Worm (Caenorhabditis elegans) whole organism, young adult: Measurements from ENCODE around the gene B0222.15.

ENCODE experiments used
- C06A6.2 ChIP-seq: fragments of 200-800 bp; sonication (Bioruptor generic); conservative IDR thresholded peaks from 2 replicates; pipeline ENCODE4 v1.3.6; 2022; ENCODE audit warnings: missing genetic modification characterization, missing compliant biosample characterization
- C17E4.6 ChIP-seq: fragments of 200-800 bp; sonication (Bioruptor generic); IDR thresholded peaks from 2 replicates; pipeline ENCODE4 v1.3.6; 2022; ENCODE audit warnings: missing genetic modification reagents, missing genetic modification characterization, missing compliant biosample characterization
- K12H6.12 ChIP-seq: fragments of 200-800 bp; sonication (Bioruptor generic); optimal IDR thresholded peaks from 2 replicates; lab custom pipeline; 2018; ENCODE audit warnings: mild to moderate bottlenecking, missing genetic modification characterization, missing compliant biosample characterization
- T26A5.8 ChIP-seq: sonication (generic microtip); optimal IDR thresholded peaks from 2 replicates; lab custom pipeline; 2016; ENCODE audit warnings: missing genetic modification characterization, missing compliant biosample characterization
- Y56A3A.18 ChIP-seq: fragments of 200-800 bp; sonication (Bioruptor generic); IDR thresholded peaks from 2 replicates; pipeline ENCODE4 v1.3.6; 2022; ENCODE audit warnings: missing genetic modification reagents, missing genetic modification characterization, missing compliant biosample characterization
- Y79H2A.3 ChIP-seq: fragments of 200-800 bp; sonication (Bioruptor generic); conservative IDR thresholded peaks from 2 replicates; pipeline ENCODE4 v1.3.6; 2022; ENCODE audit warnings: missing genetic modification reagents, missing genetic modification characterization, missing compliant biosample characterization
- Y95B8A.8 ChIP-seq: fragments of 200-800 bp; sonication (Bioruptor generic); IDR thresholded peaks from 2 replicates; pipeline ENCODE4 v1.3.6; 2022; ENCODE audit warnings: missing genetic modification reagents, missing genetic modification characterization, missing compliant biosample characterization
- ZK185.1 ChIP-seq: sonication (generic microtip); optimal IDR thresholded peaks from 2 replicates; lab custom pipeline; 2016; ENCODE audit warnings: mild to moderate bottlenecking, missing genetic modification characterization, missing compliant biosample characterization; ENCODE audit not compliant: poor library complexity, severe bottlenecking
- aptf-2 ChIP-seq: fragments of 200-800 bp; sonication (Bioruptor generic); conservative IDR thresholded peaks from 2 replicates; pipeline ENCODE4 v1.3.6; 2022; ENCODE audit warnings: missing genetic modification reagents, missing genetic modification characterization, missing compliant biosample characterization
- aptf-3 ChIP-seq: fragments of 200-800 bp; sonication (Bioruptor generic); IDR thresholded peaks from 2 replicates; pipeline ENCODE4 v1.3.6; 2022; ENCODE audit warnings: missing genetic modification characterization, missing compliant biosample characterization
- attf-3 ChIP-seq: fragments of 200-800 bp; sonication (Bioruptor generic); conservative IDR thresholded peaks from 2 replicates; pipeline ENCODE4 v1.3.6; 2022; ENCODE audit warnings: missing genetic modification reagents, missing genetic modification characterization, missing compliant biosample characterization
- bed-1 ChIP-seq: fragments of 200-800 bp; sonication (Bioruptor generic); IDR thresholded peaks from 2 replicates; pipeline ENCODE4 v1.3.6; 2022; ENCODE audit warnings: missing genetic modification reagents, missing genetic modification characterization, missing compliant biosample characterization
- bed-2 ChIP-seq: fragments of 200-800 bp; sonication (Bioruptor generic); IDR thresholded peaks from 2 replicates; pipeline ENCODE4 v1.3.6; 2022; ENCODE audit warnings: missing genetic modification reagents, missing genetic modification characterization, missing compliant biosample characterization
- ccch-3 ChIP-seq: fragments of 200-800 bp; sonication (Bioruptor generic); optimal IDR thresholded peaks from 2 replicates; lab custom pipeline; 2018; ENCODE audit warnings: mild to moderate bottlenecking, missing genetic modification characterization, missing compliant biosample characterization
- ceh-100 ChIP-seq: fragments of 200-800 bp; sonication (Bioruptor generic); IDR thresholded peaks from 2 replicates; pipeline ENCODE4 v1.3.6; 2022; ENCODE audit warnings: missing genetic modification reagents, missing genetic modification characterization, missing compliant biosample characterization
- ceh-27 ChIP-seq: fragments of 200-800 bp; sonication (Bioruptor generic); optimal IDR thresholded peaks from 2 replicates; lab custom pipeline; 2018; ENCODE audit warnings: mild to moderate bottlenecking, missing genetic modification characterization, moderate library complexity, missing compliant biosample characterization
- ceh-91 ChIP-seq: fragments of 200-800 bp; sonication (Bioruptor generic); IDR thresholded peaks from 2 replicates; pipeline ENCODE4 v1.3.6; 2022; ENCODE audit warnings: missing genetic modification reagents, missing genetic modification characterization, missing compliant biosample characterization
- chd-7 ChIP-seq: sonication (generic microtip); optimal IDR thresholded peaks from 2 replicates; lab custom pipeline; 2016; ENCODE audit warnings: mild to moderate bottlenecking, missing genetic modification characterization, moderate library complexity, missing compliant biosample characterization
- dpff-1 ChIP-seq: sonication (generic microtip); optimal IDR thresholded peaks from 2 replicates; lab custom pipeline; 2017; ENCODE audit warnings: mild to moderate bottlenecking, missing genetic modification characterization, missing compliant biosample characterization
- egl-44 ChIP-seq: fragments of 200-800 bp; sonication (Bioruptor generic); IDR thresholded peaks from 2 replicates; pipeline ENCODE4 v1.3.6; 2022; ENCODE audit warnings: missing genetic modification reagents, missing genetic modification characterization, missing compliant biosample characterization
- ekl-4 ChIP-seq: fragments of 200-800 bp; sonication (Bioruptor generic); IDR thresholded peaks from 2 replicates; pipeline ENCODE4 v1.3.6; 2022; ENCODE audit warnings: missing genetic modification reagents, missing genetic modification characterization, missing compliant biosample characterization
- ets-4 ChIP-seq: fragments of 200-800 bp; sonication (Bioruptor generic); optimal IDR thresholded peaks from 2 replicates; lab custom pipeline; 2018; ENCODE audit warnings: mild to moderate bottlenecking, missing genetic modification characterization, missing compliant biosample characterization
- gei-17 ChIP-seq: fragments of 200-800 bp; sonication (Bioruptor generic); optimal IDR thresholded peaks from 2 replicates; lab custom pipeline; 2018; ENCODE audit warnings: mild to moderate bottlenecking, missing genetic modification characterization, missing compliant biosample characterization
- hrde-1 ChIP-seq: sonication (generic microtip); optimal IDR thresholded peaks from 2 replicates; lab custom pipeline; 2016; ENCODE audit warnings: missing genetic modification characterization, mild to moderate bottlenecking, missing compliant biosample characterization, moderate library complexity, missing genotype, missing genetic modification reagents, borderline replicate concordance
- lin-26 ChIP-seq: fragments of 200-800 bp; sonication (Bioruptor generic); IDR thresholded peaks from 2 replicates; pipeline ENCODE4 v1.3.6; 2022; ENCODE audit warnings: missing genetic modification reagents, missing genetic modification characterization, missing compliant biosample characterization
- lin-40 ChIP-seq: sonication (generic microtip); optimal IDR thresholded peaks from 2 replicates; lab custom pipeline; 2016; ENCODE audit warnings: missing genetic modification characterization, mild to moderate bottlenecking, missing compliant biosample characterization, missing genotype, missing genetic modification reagents
- lsy-27 ChIP-seq: sonication (generic microtip); optimal IDR thresholded peaks from 2 replicates; lab custom pipeline; 2017; ENCODE audit warnings: missing genetic modification characterization, mild to moderate bottlenecking, missing compliant biosample characterization, antibody characterized with exemption, missing genotype, borderline replicate concordance; ENCODE audit not compliant: insufficient read depth
- nfya-1 ChIP-seq: sonication (generic microtip); optimal IDR thresholded peaks from 2 replicates; lab custom pipeline; 2017; ENCODE audit warnings: antibody characterized with exemption, missing compliant biosample characterization, missing genetic modification characterization, borderline replicate concordance; ENCODE audit not compliant: insufficient read depth
- nhr-80 ChIP-seq: sonication (generic microtip); optimal IDR thresholded peaks from 2 replicates; lab custom pipeline; 2016; ENCODE audit warnings: missing genetic modification characterization, missing compliant biosample characterization
- pha-4 ChIP-seq: fragments of 150-350 bp; sonication (generic microtip); optimal IDR thresholded peaks from 2 replicates; lab custom pipeline; 2014; ENCODE audit warnings: missing biosample characterization, missing genetic modification reagents, missing genetic modification characterization
- rpc-1 ChIP-seq, 2 experiments: fragments of 150-350 bp in 1 of 2; sonication (generic microtip) in 1 of 2; optimal IDR thresholded peaks; 2 replicates each; lab custom pipeline; 2014 to 2018; ENCODE audit warnings: missing biosample characterization in 1 of 2, missing genetic modification characterization in 1 of 2, missing genetic modification reagents in 1 of 2, missing genotype in 1 of 2
- snpc-1.3 ChIP-seq: sonication (generic microtip); optimal IDR thresholded peaks from 2 replicates; lab custom pipeline; 2017; ENCODE audit warnings: missing genetic modification characterization, mild to moderate bottlenecking, missing compliant biosample characterization, antibody characterized with exemption, moderate library complexity, missing genotype, missing genetic modification reagents; ENCODE audit not compliant: insufficient read depth
- sptf-2 ChIP-seq: fragments of 200-800 bp; sonication (Bioruptor generic); optimal IDR thresholded peaks from 2 replicates; lab custom pipeline; 2018; ENCODE audit warnings: mild to moderate bottlenecking, missing genetic modification characterization, missing compliant biosample characterization
- zfh-2 ChIP-seq: fragments of 200-800 bp; sonication (Bioruptor generic); conservative IDR thresholded peaks from 2 replicates; pipeline ENCODE4 v1.3.6; 2022; ENCODE audit warnings: missing genetic modification reagents, missing genetic modification characterization, missing compliant biosample characterization
- zim-3 ChIP-seq: sonication (generic microtip); optimal IDR thresholded peaks from 2 replicates; lab custom pipeline; 2017; ENCODE audit warnings: mild to moderate bottlenecking, missing genetic modification characterization, moderate library complexity, missing compliant biosample characterization
- ztf-25 ChIP-seq: fragments of 200-800 bp; sonication (Bioruptor generic); IDR thresholded peaks from 2 replicates; pipeline ENCODE4 v1.3.6; 2022; ENCODE audit warnings: missing genetic modification reagents, missing genetic modification characterization, missing compliant biosample characterization
- ztf-28 ChIP-seq: fragments of 200-800 bp; sonication (Bioruptor generic); IDR thresholded peaks from 2 replicates; pipeline ENCODE4 v1.3.6; 2022; ENCODE audit warnings: missing genetic modification reagents, missing genetic modification characterization, missing compliant biosample characterization
- ztf-3 ChIP-seq: fragments of 200-800 bp; sonication (Bioruptor generic); optimal IDR thresholded peaks from 2 replicates; lab custom pipeline; 2018; ENCODE audit warnings: mild to moderate bottlenecking, missing genetic modification characterization, missing compliant biosample characterization

B0222.15 gene

DNA sequence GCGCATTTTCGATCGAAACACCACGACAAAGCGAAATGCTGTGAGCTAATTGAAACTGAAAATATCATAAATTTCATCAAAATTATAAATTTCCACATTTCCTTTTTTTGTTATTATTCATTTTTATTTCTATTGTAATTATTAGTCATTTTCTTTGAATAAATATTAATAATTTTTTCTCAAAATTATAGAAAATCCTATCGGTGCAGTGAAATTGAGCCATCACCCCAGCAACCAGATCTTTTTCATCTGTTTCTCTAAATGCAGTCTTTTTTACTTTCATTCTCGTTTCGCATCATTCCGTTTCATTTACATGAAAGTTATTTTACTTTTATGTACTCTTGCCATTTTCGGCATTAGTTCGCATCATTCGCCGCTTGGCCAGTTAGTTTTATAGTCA lies 34.6 kb downstream of the B0222.15 start, which contains the start of gene F21C10.13:
Gene F21C10.13, plus strand, starts transcription at position 301 of the 400 bp plus-strand sequence.
- TF ChIP-seq K12H6.12 (tag; lab: Kevin White, UChicago) (no peak), Y95B8A.8 (GFP tag; lab: Robert Waterston, UW) (no peak), hrde-1 (tag; lab: Kevin White, UChicago) (no peak), C17E4.6 (no peak), zfh-2 (GFP tag; lab: Robert Waterston, UW) (no peak), lsy-27 (tag; lab: Kevin White, UChicago) (no peak), rpc-1 (optimal IDR thresholded peaks at IDR 0.05; lab: Kevin White, UChicago) (no peak), rpc-1 (tag; optimal IDR thresholded peaks at IDR 0.05; lab: Kevin White, UChicago) (no peak), ccch-3 (GFP tag; lab: Kevin White, UChicago) (no peak), ceh-100 (GFP tag; lab: Robert Waterston, UW) (no peak), bed-2 (GFP tag; lab: Robert Waterston, UW) (no peak), lin-40 (tag; lab: Kevin White, UChicago) (no peak), ztf-3 (GFP tag; lab: Kevin White, UChicago) (no peak), zim-3 (no peak), attf-3 (GFP tag; lab: Robert Waterston, UW) (no peak), ZK185.1 (no peak), gei-17 (GFP tag; lab: Kevin White, UChicago) (no peak), Y79H2A.3 (GFP tag; lab: Robert Waterston, UW) (no peak), bed-1 (GFP tag; lab: Robert Waterston, UW) (no peak), snpc-1.3 (tag; lab: Kevin White, UChicago) (no peak)

DNA sequence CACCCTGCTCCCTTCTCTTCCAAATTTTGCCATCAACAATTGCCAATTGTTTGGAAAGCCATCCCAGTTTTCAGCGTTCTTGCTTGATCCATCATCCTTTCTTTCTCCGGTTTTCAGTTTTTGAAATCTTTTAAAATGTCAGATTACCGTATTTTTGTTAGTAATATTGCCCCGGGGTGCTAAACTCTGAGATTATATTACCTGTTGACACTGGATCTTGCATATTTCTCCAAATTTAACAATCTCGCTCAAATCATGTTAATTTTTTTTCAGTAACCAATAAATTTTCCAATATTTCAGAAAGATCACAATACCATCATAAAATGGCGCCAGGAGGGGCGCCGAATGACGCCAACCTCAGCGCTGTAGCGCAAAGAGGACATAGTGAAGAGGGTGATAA lies 44.1 kb downstream of the B0222.15 start, which contains the start of gene F21C10.7:
Gene F21C10.7, plus strand, starts transcription at position 301 of the 400 bp plus-strand sequence.
- TF ChIP-seq ceh-27 (GFP tag; lab: Kevin White, UChicago) (no peak), rpc-1 (optimal IDR thresholded peaks at IDR 0.05; lab: Kevin White, UChicago) (no peak), rpc-1 (tag; optimal IDR thresholded peaks at IDR 0.05; lab: Kevin White, UChicago) (no peak), ceh-91 (GFP tag; lab: Robert Waterston, UW) (no peak)

DNA sequence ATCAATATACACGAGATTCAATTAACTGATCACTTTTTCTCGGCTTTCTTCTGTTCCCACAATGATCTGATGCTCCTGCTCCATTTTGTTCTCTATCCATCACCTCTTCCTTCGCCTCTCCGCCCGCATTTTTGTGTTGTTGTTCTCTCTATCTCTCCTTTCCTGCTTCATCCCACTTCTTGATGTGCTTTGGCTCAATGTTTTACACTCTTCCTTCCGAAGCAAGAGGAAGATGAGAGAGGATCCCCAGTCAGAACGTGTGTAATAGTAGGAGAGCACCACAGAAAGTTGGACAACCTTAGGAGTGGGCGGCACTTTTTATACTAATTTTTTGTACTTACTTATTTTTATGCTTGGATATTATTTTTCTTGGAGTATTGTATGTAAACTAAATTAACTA lies 44.6 kb downstream of the B0222.15 start:
- TF ChIP-seq aptf-2 (GFP tag; lab: Robert Waterston, UW) (no peak), nfya-1 (no peak), bed-2 (GFP tag; lab: Robert Waterston, UW) (no peak), sptf-2 (GFP tag; lab: Kevin White, UChicago) (no peak), pha-4 (tag; lab: Kevin White, UChicago) (no peak), Y56A3A.18 (GFP tag; lab: Robert Waterston, UW) (no peak), chd-7 (tag; lab: Kevin White, UChicago) (no peak)
- TF ChIP-seq, all 124 proteins: peak for 0

DNA sequence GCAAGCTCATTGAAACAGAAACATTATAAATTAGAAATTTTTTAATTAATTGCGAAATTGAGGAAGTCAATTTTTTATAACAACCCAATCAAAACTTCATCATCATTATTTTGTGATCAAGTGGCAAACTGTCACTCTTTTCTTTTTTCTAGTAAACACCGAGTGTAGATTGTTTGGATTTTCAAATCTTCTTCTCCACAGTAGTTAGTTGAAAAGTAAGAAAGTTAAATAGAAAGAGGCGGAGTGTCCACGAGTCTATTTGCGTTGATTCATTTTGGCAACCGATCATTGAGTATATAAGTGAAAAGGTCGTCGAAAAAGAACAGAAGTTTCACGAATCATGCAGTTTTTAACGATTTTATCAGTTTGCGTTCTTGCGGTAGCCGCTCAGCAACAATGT lies 47.3 kb downstream of the B0222.15 start, which contains the start of gene pqn-31:
Gene pqn-31, plus strand, starts transcription at position 301 of the 400 bp plus-strand sequence.
- TF ChIP-seq dpff-1 (tag; lab: Kevin White, UChicago) (no peak), ztf-28 (GFP tag; lab: Robert Waterston, UW) (no peak), C06A6.2 (GFP tag; lab: Robert Waterston, UW) (no peak), ets-4 (GFP tag; lab: Kevin White, UChicago) (no peak), gei-17 (GFP tag; lab: Kevin White, UChicago) (no peak), ztf-25 (GFP tag; lab: Robert Waterston, UW) (no peak), ceh-100 (GFP tag; lab: Robert Waterston, UW) (no peak), T26A5.8 (tag; lab: Kevin White, UChicago) (no peak), egl-44 (GFP tag; lab: Robert Waterston, UW) (no peak), lin-26 (GFP tag; lab: Robert Waterston, UW) (no peak), ekl-4 (GFP tag; lab: Robert Waterston, UW) (no peak), aptf-3 (no peak), nhr-80 (tag; lab: Kevin White, UChicago) (no peak)
